Fruit fly (Drosophila melanogaster): ENCODE data around the gene CG14573.

CG14573 gene

dm6 chr3L:21728616-21729047 is 5.3 kb upstream of the CG14573 start, which contains the start of the genes CG11247 and Polr2H (continued):
- TF ChIP-seq Taf1 (GFP tag; IDR thresholded peaks at IDR 0.05) (peak; percentile 79), CG9215 (GFP tag; IDR thresholded peaks at IDR 0.05) (peak; percentile 95), klu (GFP tag; IDR thresholded peaks at IDR 0.05) (peak; percentile 91), CG8281 (tag; optimal IDR thresholded peaks at IDR 0.05) (peak; percentile 44), ash1 (GFP tag; optimal IDR thresholded peaks at IDR 0.05) (no peak), Elba2 (GFP tag; optimal IDR thresholded peaks at IDR 0.05) (peak; percentile 79), hbn (GFP tag; IDR thresholded peaks at IDR 0.05; ENCODE audit: partially characterized antibody) (peak; percentile 66; the same call in 1 of the 2 replicates), pzg (GFP tag; optimal IDR thresholded peaks at IDR 0.05) (peak; percentile 81), pros (GFP tag; optimal IDR thresholded peaks at IDR 0.05) (no peak), az2 (GFP tag; optimal IDR thresholded peaks at IDR 0.05) (peak; percentile 92), bowl (GFP tag; IDR thresholded peaks at IDR 0.05) (peak; percentile 69; the same call in 1 of the 2 replicates), CG11456 (GFP tag; IDR thresholded peaks at IDR 0.05) (peak; percentile 94), CG11247 (GFP tag; IDR thresholded peaks at IDR 0.05) (peak; percentile 97), CG18599 (GFP tag; optimal IDR thresholded peaks at IDR 0.05) (peak; percentile 76), Xbp1 (GFP tag; optimal IDR thresholded peaks at IDR 0.05) (peak; percentile 97), crc (GFP tag; optimal IDR thresholded peaks at IDR 0.05) (peak; percentile 84), CG15269 (tag; optimal IDR thresholded peaks at IDR 0.05) (peak; percentile 78), CG16813 (GFP tag; IDR thresholded peaks at IDR 0.05; ENCODE audit: partially characterized antibody) (peak; percentile 86), ind (GFP tag; optimal IDR thresholded peaks at IDR 0.05) (peak; percentile 97), ase (GFP tag; IDR thresholded peaks at IDR 0.05) (peak; percentile 92), bbx (GFP tag; IDR thresholded peaks at IDR 0.05; ENCODE audit: partially characterized antibody) (peak; percentile 42; the same call in 1 of the 2 replicates), CG12659 (GFP tag; optimal IDR thresholded peaks at IDR 0.05) (peak; percentile 91), CG2889 (GFP tag; IDR thresholded peaks at IDR 0.05) (peak; percentile 92), so (GFP tag; IDR thresholded peaks at IDR 0.05) (peak; percentile 85), Optix (GFP tag; IDR thresholded peaks at IDR 0.05) (peak; percentile 94), HmgZ (tag; optimal IDR thresholded peaks at IDR 0.05) (peak; percentile 94), Hmr (GFP tag; optimal IDR thresholded peaks at IDR 0.05) (peak; percentile 83), tio (GFP tag; optimal IDR thresholded peaks at IDR 0.05) (peak; percentile 86), sug (tag; optimal IDR thresholded peaks at IDR 0.05) (peak; percentile 88), emc (GFP tag; optimal IDR thresholded peaks at IDR 0.05) (peak; percentile 87), en (GFP tag; optimal IDR thresholded peaks at IDR 0.05) (peak; percentile 80), Max (GFP tag; optimal IDR thresholded peaks at IDR 0.05) (peak; percentile 93), CG4730 (GFP tag; IDR thresholded peaks at IDR 0.05) (peak; percentile 88), CG11723 (GFP tag; optimal IDR thresholded peaks at IDR 0.05) (peak; percentile 83), amos (GFP tag; IDR thresholded peaks at IDR 0.05; ENCODE audit: partially characterized antibody) (peak; percentile 72), CG6175 (GFP tag; IDR thresholded peaks at IDR 0.05) (peak; percentile 83), ERR (GFP tag; optimal IDR thresholded peaks at IDR 0.05) (peak; percentile 79), CG11696 (GFP tag; IDR thresholded peaks at IDR 0.05) (peak; percentile 46; the same call in 1 of the 2 replicates), CG12299 (tag; optimal IDR thresholded peaks at IDR 0.05) (peak; percentile 76), MESR4 (GFP tag; optimal IDR thresholded peaks at IDR 0.05) (no peak), D19B (GFP tag; optimal IDR thresholded peaks at IDR 0.05) (peak; percentile 67), Mad (GFP tag; optimal IDR thresholded peaks at IDR 0.05) (peak; percentile 96), tup (GFP tag; optimal IDR thresholded peaks at IDR 0.05) (peak; percentile 81), disco-r (GFP tag; optimal IDR thresholded peaks at IDR 0.05) (peak; percentile 72), CG30431 (GFP tag; optimal IDR thresholded peaks at IDR 0.05) (peak; percentile 90), Bgb (GFP tag; IDR thresholded peaks at IDR 0.05; ENCODE audit: partially characterized antibody) (peak; percentile 67), eyg (GFP tag; optimal IDR thresholded peaks at IDR 0.05) (peak; percentile 89), CG30020 (tag; optimal IDR thresholded peaks at IDR 0.05) (peak; percentile 88), kah (GFP tag; optimal IDR thresholded peaks at IDR 0.05) (peak; percentile 6), CHES-1-like (GFP tag; optimal IDR thresholded peaks at IDR 0.05) (peak; percentile 96)
